Worm (Caenorhabditis elegans) whole organism, L2 larva: Measurements from ENCODE around the gene F28H6.6.

Experiments
- Y55F3AM.14 ChIP-seq: fragments of 200-800 bp; sonication (Bioruptor generic); optimal IDR thresholded peaks from 2 replicates; lab custom pipeline; 2018; ENCODE audit warnings: mild to moderate bottlenecking, missing genetic modification characterization, missing compliant biosample characterization
- mdl-1 ChIP-seq, 2 experiments: fragments of 150-350 bp in 1 of 2; sonication (generic microtip) in 1 of 2; optimal IDR thresholded peaks; 2 replicates each; lab custom pipeline; 2017; ENCODE audit warnings: missing biosample characterization in 2 of 2, missing genetic modification characterization in 2 of 2
- peb-1 ChIP-seq: fragments of 150-350 bp; optimal IDR thresholded peaks from 2 replicates; lab custom pipeline; 2014; ENCODE audit warnings: missing biosample characterization, missing genetic modification characterization

DNA sequence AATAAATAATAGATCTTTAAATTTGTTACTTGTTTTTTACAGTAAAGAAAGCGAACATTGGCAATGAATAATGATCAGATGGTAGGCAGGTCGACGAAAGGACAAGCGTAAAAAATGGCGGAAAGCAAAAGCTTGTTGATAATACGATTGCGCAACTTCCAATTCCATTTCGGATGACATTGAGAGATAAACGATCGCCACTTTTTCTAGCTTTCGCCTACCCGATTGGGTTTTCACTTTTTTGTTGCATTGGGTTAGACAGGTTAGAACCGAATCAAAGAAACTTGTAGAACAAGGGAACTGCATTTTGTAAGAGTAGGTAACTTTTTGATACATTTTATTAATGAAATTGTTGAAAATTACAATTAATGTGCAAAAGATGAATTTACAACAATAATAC lies 56.2 kb downstream of the F28H6.6 start:
- TF ChIP-seq Y55F3AM.14 (GFP tag; lab: Kevin White, UChicago): no peak
- no peak for TF ChIP-seq peb-1
- no peak for TF ChIP-seq mdl-1 (tag; optimal IDR thresholded peaks at IDR 0.05; lab: Kevin White, UChicago)
